Worm (Caenorhabditis elegans) whole organism, early embryonic: Measurements from ENCODE around the gene mog-5.

Source experiments
- B0310.2 ChIP-seq: sonication (generic microtip); optimal IDR thresholded peaks from 2 replicates; lab custom pipeline; 2016; ENCODE audit warnings: mild to moderate bottlenecking, missing genetic modification characterization, missing compliant biosample characterization
- F13C5.2 ChIP-seq: sonication (generic microtip); optimal IDR thresholded peaks from 2 replicates; lab custom pipeline; 2017; ENCODE audit warnings: mild to moderate bottlenecking, missing genetic modification characterization, inconsistent platforms, missing compliant biosample characterization
- aly-1 ChIP-seq: sonication (generic microtip); optimal IDR thresholded peaks from 2 replicates; lab custom pipeline; 2016; ENCODE audit warnings: missing genetic modification characterization, missing compliant biosample characterization
- ama-1 ChIP-seq: fragments of 150-350 bp; optimal IDR thresholded peaks from 2 replicates; lab custom pipeline; 2014
- ceh-13 ChIP-seq: fragments of 200-800 bp; sonication (Bioruptor generic); optimal IDR thresholded peaks from 2 replicates; lab custom pipeline; 2018; ENCODE audit warnings: mild to moderate bottlenecking, missing genetic modification characterization, missing compliant biosample characterization
- ceh-36 ChIP-seq: sonication (generic microtip); optimal IDR thresholded peaks from 2 replicates; lab custom pipeline; 2016; ENCODE audit warnings: missing genetic modification characterization, inconsistent platforms, missing compliant biosample characterization
- ets-7 ChIP-seq: sonication (generic microtip); optimal IDR thresholded peaks from 2 replicates; lab custom pipeline; 2016; ENCODE audit warnings: missing genotype, missing genetic modification characterization, missing compliant biosample characterization
- flt-1 ChIP-seq: fragments of 200-800 bp; sonication (Bioruptor generic); IDR thresholded peaks from 2 replicates; pipeline ENCODE4 v1.3.6; 2022; ENCODE audit warnings: missing genetic modification characterization, missing compliant biosample characterization
- hmbx-1 ChIP-seq: sonication (generic microtip); optimal IDR thresholded peaks from 2 replicates; lab custom pipeline; 2016; ENCODE audit warnings: mild to moderate bottlenecking, missing genetic modification characterization, missing compliant biosample characterization
- hmg-4 ChIP-seq: fragments of 200-800 bp; sonication (Bioruptor generic); optimal IDR thresholded peaks from 2 replicates; lab custom pipeline; 2018; ENCODE audit warnings: mild to moderate bottlenecking, missing genetic modification characterization, missing compliant biosample characterization
- hnd-1 ChIP-seq: sonication (generic microtip); optimal IDR thresholded peaks from 2 replicates; lab custom pipeline; 2016; ENCODE audit warnings: missing genetic modification characterization, missing compliant biosample characterization
- pes-1 ChIP-seq: fragments of 200-800 bp; sonication (Bioruptor generic); IDR thresholded peaks from 2 replicates; pipeline ENCODE4 v1.3.6; 2022; ENCODE audit warnings: missing genetic modification reagents, missing genetic modification characterization, missing compliant biosample characterization
- scrt-1 ChIP-seq: fragments of 200-800 bp; sonication (Bioruptor generic); IDR thresholded peaks from 2 replicates; pipeline ENCODE4 v1.3.6; 2022; ENCODE audit warnings: missing genetic modification characterization, missing compliant biosample characterization
- sea-1 ChIP-seq: fragments of 200-800 bp; sonication (Bioruptor generic); conservative IDR thresholded peaks from 2 replicates; pipeline ENCODE4 v1.3.6; 2022; ENCODE audit warnings: missing genetic modification characterization, missing compliant biosample characterization
- tbx-11 ChIP-seq: fragments of 200-800 bp; sonication (Bioruptor generic); IDR thresholded peaks from 2 replicates; pipeline ENCODE4 v1.3.6; 2022; ENCODE audit warnings: missing genetic modification characterization, missing compliant biosample characterization
- tbx-37 ChIP-seq: fragments of 200-800 bp; sonication (Bioruptor generic); conservative IDR thresholded peaks from 2 replicates; pipeline ENCODE4 v1.3.6; 2022; ENCODE audit warnings: missing genetic modification reagents, missing genetic modification characterization, missing compliant biosample characterization
- tra-4 ChIP-seq: sonication (generic microtip); optimal IDR thresholded peaks from 2 replicates; lab custom pipeline; 2017; ENCODE audit warnings: missing genetic modification characterization, missing compliant biosample characterization

The mog-5 gene

ce11 chrII:5449620-5450019 lies 50.3 kb downstream of the mog-5 start:
- TF ChIP-seq tbx-11 (GFP tag; lab: Robert Waterston, UW) (no peak), ets-7 (tag; lab: Kevin White, UChicago) (no peak), ceh-13 (GFP tag; lab: Kevin White, UChicago) (no peak), hmbx-1 (tag; lab: Kevin White, UChicago) (no peak), scrt-1 (GFP tag; lab: Robert Waterston, UW) (no peak), hmg-4 (GFP tag; lab: Kevin White, UChicago) (no peak), ceh-36 (tag; lab: Kevin White, UChicago) (no peak), B0310.2 (tag; lab: Kevin White, UChicago) (no peak), pes-1 (GFP tag; lab: Robert Waterston, UW) (no peak), F13C5.2 (tag; lab: Kevin White, UChicago) (no peak), hnd-1 (no peak)

DNA sequence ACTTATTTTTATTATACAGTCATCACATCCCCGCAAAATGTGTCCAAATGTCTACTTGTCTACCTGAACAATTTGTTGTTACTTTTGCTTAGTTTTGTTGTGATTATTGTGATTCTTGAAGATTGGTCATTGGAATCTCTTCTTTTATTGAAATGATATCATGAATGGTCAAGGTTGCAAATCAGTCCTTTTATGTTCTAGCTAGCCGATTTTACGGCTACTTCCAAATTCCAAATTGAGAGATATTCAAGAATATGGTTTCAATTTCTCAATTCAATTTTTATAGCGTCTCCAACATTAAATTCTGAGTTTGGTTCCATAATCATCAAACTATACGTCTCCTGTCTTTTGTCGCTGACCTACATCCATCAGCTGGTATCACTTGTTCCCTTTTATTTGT lies 51.9 kb downstream of the mog-5 start:
- TF ChIP-seq ceh-13 (GFP tag; lab: Kevin White, UChicago) = no peak
- no peak for TF ChIP-seq flt-1 (GFP tag; lab: Robert Waterston, UW)
- TF ChIP-seq pes-1 (GFP tag; lab: Robert Waterston, UW) = no peak
- no peak for TF ChIP-seq aly-1 (tag; lab: Kevin White, UChicago)
- no peak for TF ChIP-seq ets-7 (tag; lab: Kevin White, UChicago)
- no peak for TF ChIP-seq scrt-1 (GFP tag; lab: Robert Waterston, UW)
- no peak for TF ChIP-seq hmg-4 (GFP tag; lab: Kevin White, UChicago)
- TF ChIP-seq ama-1 = no peak
- no peak for TF ChIP-seq tbx-11 (GFP tag; lab: Robert Waterston, UW)
- no peak for TF ChIP-seq tra-4 (tag; lab: Kevin White, UChicago)
- no peak for TF ChIP-seq B0310.2 (tag; lab: Kevin White, UChicago)
- TF ChIP-seq F13C5.2 (tag; lab: Kevin White, UChicago) = no peak
- TF ChIP-seq tbx-37 (GFP tag; lab: Robert Waterston, UW) = no peak
- TF ChIP-seq sea-1 (GFP tag; lab: Robert Waterston, UW) = no peak
- TF ChIP-seq hmbx-1 (tag; lab: Kevin White, UChicago) = no peak

DNA sequence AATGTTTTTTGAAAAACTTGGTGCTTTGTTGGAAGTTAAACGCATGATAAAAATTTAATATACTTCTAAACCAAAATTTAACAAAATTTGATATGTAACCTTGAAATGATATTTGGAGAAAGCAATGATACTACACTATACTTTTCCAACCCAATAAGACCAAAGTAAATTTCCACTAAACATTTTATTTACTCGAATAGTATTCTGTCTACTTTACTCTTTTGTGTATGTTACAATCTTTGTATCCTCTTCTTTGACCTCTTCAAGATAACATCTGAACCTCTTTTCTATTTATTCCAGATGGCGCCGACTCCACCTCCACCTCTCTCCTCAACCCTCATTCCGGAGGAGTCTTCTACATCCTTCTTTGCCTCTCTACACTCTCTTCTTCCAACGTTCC lies 54.2 kb downstream of the mog-5 start, which contains the start of gene dhs-5:
Gene dhs-5 (plus strand): TSS at position 301 of the 400 bp plus-strand sequence.
- no peak for TF ChIP-seq flt-1 (GFP tag; lab: Robert Waterston, UW)
- no peak for TF ChIP-seq hmg-4 (GFP tag; lab: Kevin White, UChicago)
- no peak for TF ChIP-seq tbx-11 (GFP tag; lab: Robert Waterston, UW)
- no peak for TF ChIP-seq ets-7 (tag; lab: Kevin White, UChicago)
- no peak for TF ChIP-seq ceh-13 (GFP tag; lab: Kevin White, UChicago)
- TF ChIP-seq hmbx-1 (tag; lab: Kevin White, UChicago) = no peak
- TF ChIP-seq B0310.2 (tag; lab: Kevin White, UChicago) = no peak
- TF ChIP-seq ceh-36 (tag; lab: Kevin White, UChicago) = no peak
- no peak for TF ChIP-seq sea-1 (GFP tag; lab: Robert Waterston, UW)
